Worm (Caenorhabditis elegans) whole organism, L2 larva: ENCODE measurements around the gene sec-16A.1.

ENCODE experiments used
- C34F6.9 ChIP-seq: fragments of 150-350 bp; optimal IDR thresholded peaks from 2 replicates; lab custom pipeline; 2014; ENCODE audit warnings: missing biosample characterization, missing genetic modification characterization
- mdl-1 ChIP-seq, 2 experiments: fragments of 150-350 bp in 1 of 2; sonication (generic microtip) in 1 of 2; optimal IDR thresholded peaks; 2 replicates each; lab custom pipeline; 2017; ENCODE audit warnings: missing biosample characterization in 2 of 2, missing genetic modification characterization in 2 of 2
- nhr-237 ChIP-seq: fragments of 150-350 bp; optimal IDR thresholded peaks from 2 replicates; lab custom pipeline; 2014; ENCODE audit warnings: missing biosample characterization, missing genetic modification characterization
- unc-39 ChIP-seq: fragments of 150-350 bp; optimal IDR thresholded peaks from 2 replicates; lab custom pipeline; 2014; ENCODE audit warnings: missing biosample characterization, missing genetic modification characterization
- unc-62 ChIP-seq: fragments of 150-350 bp; optimal IDR thresholded peaks from 2 replicates; lab custom pipeline; 2014; ENCODE audit warnings: missing biosample characterization, missing genetic modification reagents, missing genetic modification characterization
- zag-1 ChIP-seq: fragments of 150-350 bp; optimal IDR thresholded peaks from 2 replicates; lab custom pipeline; 2014; ENCODE audit warnings: missing biosample characterization, missing genetic modification characterization
- ztf-4 ChIP-seq: fragments of 150-350 bp; optimal IDR thresholded peaks from 2 replicates; lab custom pipeline; 2014; ENCODE audit warnings: missing biosample characterization, missing genetic modification characterization

DNA sequence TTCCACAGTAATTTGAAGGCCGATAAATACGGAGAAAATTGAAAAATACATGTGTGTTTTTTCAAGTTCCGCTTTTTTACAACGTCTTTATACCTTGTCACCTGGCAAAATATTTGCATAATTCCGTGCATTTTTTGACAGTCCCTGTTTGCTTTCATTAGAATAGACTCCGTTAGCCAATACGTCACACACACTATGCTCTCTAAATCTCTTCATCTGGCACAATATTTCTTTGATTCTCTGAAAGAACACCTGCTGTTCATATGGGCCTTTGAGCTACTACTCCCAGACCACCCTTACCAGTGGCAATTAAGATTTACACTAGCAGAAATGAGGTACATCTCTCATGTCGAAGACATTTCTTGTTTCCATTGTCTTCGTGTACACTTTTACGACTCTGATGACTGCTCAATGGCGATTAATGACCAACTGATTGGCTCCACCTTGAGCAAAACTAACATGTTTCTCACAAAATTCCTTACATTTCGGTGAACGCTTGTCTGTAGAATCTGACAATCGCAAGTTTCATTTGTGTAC lies 7.3 kb upstream of the sec-16A.1 start, which contains the start of gene grl-11:
- TF ChIP-seq nhr-237 (tag; lab: Kevin White, UChicago) (no peak), ztf-4 (tag; lab: Kevin White, UChicago) (no peak), zag-1 (tag; lab: Kevin White, UChicago) (no peak), unc-62 (GFP tag; lab: Kevin White, UChicago) (no peak), C34F6.9 (tag; lab: Kevin White, UChicago) (no peak), mdl-1 (tag; optimal IDR thresholded peaks at IDR 0.05; lab: Kevin White, UChicago) (no peak), unc-39 (tag; lab: Kevin White, UChicago) (no peak)
